Fruit fly (Drosophila melanogaster) whole organism, pupa: Measurements from ENCODE around the gene CG6409.

Source experiments
- CG13204 ChIP-seq: fragments of 200-800 bp; sonication (Bioruptor generic); optimal IDR thresholded peaks from 2 replicates; lab custom pipeline; 2018; ENCODE audit warnings: missing biosample characterization, mild to moderate bottlenecking, missing genetic modification characterization, moderate library complexity
- CG32121 ChIP-seq: fragments of 200-800 bp; sonication (Bioruptor generic); IDR thresholded peaks from 2 replicates; pipeline ENCODE4 v1.3.6; 2022; ENCODE audit warnings: missing biosample characterization, missing genetic modification characterization
- CG4496 ChIP-seq: fragments of 200-800 bp; sonication (Bioruptor generic); IDR thresholded peaks from 3 replicates; pipeline ENCODE4 v1.3.6; 2022; ENCODE audit warnings: missing biosample characterization, missing genetic modification characterization
- CG9948 ChIP-seq: fragments of 200-800 bp; sonication (Bioruptor generic); optimal IDR thresholded peaks from 2 replicates; lab custom pipeline; 2018; ENCODE audit warnings: missing biosample characterization, mild to moderate bottlenecking, missing genetic modification characterization, moderate library complexity
- fd96Ca ChIP-seq: fragments of 200-800 bp; sonication (Bioruptor generic); IDR thresholded peaks from 3 replicates; pipeline ENCODE4 v1.3.6; 2022; ENCODE audit warnings: missing biosample characterization, missing genetic modification characterization
- gl ChIP-seq: fragments of 200-800 bp; sonication (Bioruptor generic); optimal IDR thresholded peaks from 2 replicates; lab custom pipeline; 2018; ENCODE audit warnings: missing biosample characterization, mild to moderate bottlenecking, missing genetic modification characterization

dm6 chr3L:10840867-10841266 lies 41.3 kb downstream of the CG6409 start:
- TF ChIP-seq CG9948 (tag; lab: Kevin White, UChicago) (no peak), fd96Ca (GFP tag; lab: Robert Waterston, UW) (no peak), CG13204 (GFP tag; lab: Kevin White, UChicago) (no peak), CG4496 (GFP tag; lab: Robert Waterston, UW) (no peak), gl (no peak), CG32121 (GFP tag; lab: Robert Waterston, UW) (no peak)
